Fruit fly (Drosophila melanogaster) whole organism, embryonic: ENCODE measurements around the gene Rab6.

Experiments
- Antp ChIP-seq: fragments of 200-800 bp; sonication (Bioruptor generic); optimal IDR thresholded peaks from 3 replicates; lab custom pipeline; 2016; ENCODE audit warnings: missing biosample characterization, missing genetic modification characterization
- BtbVII ChIP-seq: fragments of 200-800 bp; sonication (Bioruptor generic); optimal IDR thresholded peaks from 3 replicates; lab custom pipeline; 2017; ENCODE audit warnings: missing biosample characterization, mild to moderate bottlenecking, missing genetic modification characterization
- CG10147 ChIP-seq: fragments of 200-800 bp; sonication (Bioruptor generic); optimal IDR thresholded peaks from 2 replicates; lab custom pipeline; 2019; ENCODE audit warnings: missing biosample characterization, mild to moderate bottlenecking, missing genetic modification characterization, moderate library complexity
- CG10462 ChIP-seq: fragments of 200-800 bp; sonication (Bioruptor generic); optimal IDR thresholded peaks from 2 replicates; lab custom pipeline; 2016; ENCODE audit warnings: missing biosample characterization, missing genetic modification characterization
- CG11085 ChIP-seq: fragments of 200-800 bp; sonication (Bioruptor generic); IDR thresholded peaks from 2 replicates; pipeline ENCODE4 v1.3.6; 2022; ENCODE audit warnings: missing biosample characterization, missing genetic modification characterization
- CG11504 ChIP-seq: fragments of 200-800 bp; sonication (Bioruptor generic); optimal IDR thresholded peaks from 3 replicates; lab custom pipeline; 2019; ENCODE audit warnings: missing biosample characterization, mild to moderate bottlenecking, missing genetic modification characterization, moderate library complexity
- CG11723 ChIP-seq: fragments of 200-800 bp; sonication (Bioruptor generic); optimal IDR thresholded peaks from 2 replicates; lab custom pipeline; 2017; ENCODE audit warnings: missing biosample characterization, mild to moderate bottlenecking, missing genetic modification characterization
- CG12659 ChIP-seq: fragments of 200-800 bp; sonication (Bioruptor generic); optimal IDR thresholded peaks from 3 replicates; lab custom pipeline; 2017; ENCODE audit warnings: mild to moderate bottlenecking, missing biosample characterization, missing genetic modification reagents, missing genetic modification characterization
- CG12769 ChIP-seq: fragments of 200-800 bp; sonication (Bioruptor generic); optimal IDR thresholded peaks from 2 replicates; lab custom pipeline; 2019; ENCODE audit warnings: missing biosample characterization, mild to moderate bottlenecking, missing genetic modification characterization, moderate library complexity
- CG14014 ChIP-seq: fragments of 200-800 bp; sonication (Bioruptor generic); IDR thresholded peaks from 2 replicates; pipeline ENCODE4 v1.3.6; 2022; ENCODE audit warnings: missing biosample characterization, missing genetic modification characterization
- CG14860 ChIP-seq: fragments of 200-800 bp; sonication (Bioruptor generic); IDR thresholded peaks from 3 replicates; pipeline ENCODE4 v1.3.6; 2022; ENCODE audit warnings: missing biosample characterization, missing genetic modification characterization; ENCODE audit not compliant: partially characterized antibody
- CG15269 ChIP-seq: fragments of 200-800 bp; sonication (Bioruptor generic); optimal IDR thresholded peaks from 2 replicates; lab custom pipeline; 2018; ENCODE audit warnings: missing biosample characterization, mild to moderate bottlenecking, missing genetic modification characterization, moderate library complexity
- CG15696 ChIP-seq: fragments of 200-800 bp; sonication (Bioruptor generic); optimal IDR thresholded peaks from 2 replicates; lab custom pipeline; 2019; ENCODE audit warnings: missing biosample characterization, mild to moderate bottlenecking, missing genetic modification characterization, moderate library complexity
- CG1647 ChIP-seq: fragments of 200-800 bp; sonication (Bioruptor generic); optimal IDR thresholded peaks from 3 replicates; lab custom pipeline; 2016; ENCODE audit warnings: missing biosample characterization, missing genetic modification characterization
- CG2120 ChIP-seq: fragments of 200-800 bp; sonication (Bioruptor generic); optimal IDR thresholded peaks from 3 replicates; lab custom pipeline; 2016; ENCODE audit warnings: missing biosample characterization, missing genetic modification characterization
- CG2199 ChIP-seq: fragments of 200-800 bp; sonication (Bioruptor generic); IDR thresholded peaks from 3 replicates; pipeline ENCODE4 v1.3.6; 2022; ENCODE audit warnings: missing biosample characterization, missing genetic modification characterization
- CG2712 ChIP-seq: fragments of 200-800 bp; optimal IDR thresholded peaks from 3 replicates; lab custom pipeline; 2019; ENCODE audit warnings: missing biosample characterization, mild to moderate bottlenecking, missing genetic modification characterization, moderate library complexity
- CG34376 ChIP-seq: fragments of 200-800 bp; sonication (Bioruptor generic); optimal IDR thresholded peaks from 2 replicates; lab custom pipeline; 2018; ENCODE audit warnings: missing biosample characterization, mild to moderate bottlenecking, missing genetic modification characterization
- CG3847 ChIP-seq: fragments of 200-800 bp; sonication (Bioruptor generic); IDR thresholded peaks from 2 replicates; pipeline ENCODE4 v1.3.6; 2022; ENCODE audit warnings: missing biosample characterization, missing genetic modification characterization
- CG4328 ChIP-seq: fragments of 200-800 bp; sonication (Bioruptor generic); optimal IDR thresholded peaks from 3 replicates; lab custom pipeline; 2017; ENCODE audit warnings: missing biosample characterization, missing genetic modification reagents, missing genetic modification characterization
- CG4360 ChIP-seq: fragments of 200-800 bp; sonication (Bioruptor generic); IDR thresholded peaks from 2 replicates; pipeline ENCODE4 v1.3.6; 2022; ENCODE audit warnings: missing biosample characterization, missing genetic modification characterization
- CG6654 ChIP-seq: fragments of 200-800 bp; sonication (Bioruptor generic); optimal IDR thresholded peaks from 2 replicates; lab custom pipeline; 2017; ENCODE audit warnings: missing biosample characterization, mild to moderate bottlenecking, missing genetic modification characterization
- CG7839 ChIP-seq: fragments of 200-800 bp; sonication (Bioruptor generic); optimal IDR thresholded peaks from 3 replicates; lab custom pipeline; 2018; ENCODE audit warnings: missing biosample characterization, mild to moderate bottlenecking, missing genetic modification characterization, moderate library complexity
- CG7928 ChIP-seq: fragments of 200-800 bp; sonication (Bioruptor generic); optimal IDR thresholded peaks from 2 replicates; lab custom pipeline; 2017; ENCODE audit warnings: missing biosample characterization, mild to moderate bottlenecking, missing genetic modification characterization
- CG9727 ChIP-seq: fragments of 200-800 bp; sonication (Bioruptor generic); optimal IDR thresholded peaks from 3 replicates; lab custom pipeline; 2017; ENCODE audit warnings: missing biosample characterization, mild to moderate bottlenecking, missing genetic modification characterization
- Drgx ChIP-seq: fragments of 200-800 bp; sonication (Bioruptor generic); IDR thresholded peaks from 2 replicates; pipeline ENCODE4 v1.3.6; 2022; ENCODE audit warnings: missing biosample characterization, missing genetic modification characterization
- H2.0 ChIP-seq: fragments of 200-800 bp; sonication (Bioruptor generic); IDR thresholded peaks from 2 replicates; pipeline ENCODE4 v1.3.6; 2022; ENCODE audit warnings: missing biosample characterization, missing genetic modification characterization
- HmgD ChIP-seq: fragments of 200-800 bp; sonication (Bioruptor generic); optimal IDR thresholded peaks from 3 replicates; lab custom pipeline; 2016; ENCODE audit warnings: missing biosample characterization, missing genetic modification characterization
- MBD-R2 ChIP-seq: fragments of 200-800 bp; sonication (Bioruptor generic); IDR thresholded peaks from 2 replicates; pipeline ENCODE4 v1.3.6; 2022; ENCODE audit warnings: missing biosample characterization, missing genetic modification characterization
- MTF-1 ChIP-seq: fragments of 200-800 bp; sonication (Bioruptor generic); optimal IDR thresholded peaks from 2 replicates; lab custom pipeline; 2018; ENCODE audit warnings: missing biosample characterization, mild to moderate bottlenecking, missing genetic modification characterization, borderline replicate concordance
- Nf-YB ChIP-seq: fragments of 200-800 bp; sonication (Bioruptor generic); optimal IDR thresholded peaks from 3 replicates; lab custom pipeline; 2019; ENCODE audit warnings: missing biosample characterization, mild to moderate bottlenecking, missing genetic modification characterization, moderate library complexity
- Oli ChIP-seq: fragments of 200-800 bp; sonication (Bioruptor generic); optimal IDR thresholded peaks from 2 replicates; lab custom pipeline; 2018; ENCODE audit warnings: missing biosample characterization, mild to moderate bottlenecking, missing genetic modification characterization, moderate library complexity
- Ssrp ChIP-seq: fragments of 200-800 bp; sonication (Bioruptor generic); optimal IDR thresholded peaks from 2 replicates; lab custom pipeline; 2018; ENCODE audit warnings: missing biosample characterization, mild to moderate bottlenecking, missing genetic modification characterization, moderate library complexity
- Usf ChIP-seq: fragments of 200-800 bp; sonication (Bioruptor generic); optimal IDR thresholded peaks from 2 replicates; lab custom pipeline; 2017; ENCODE audit warnings: missing genotype, missing biosample characterization, missing genetic modification characterization
- Xrp1 ChIP-seq: fragments of 200-800 bp; sonication (Bioruptor generic); IDR thresholded peaks from 2 replicates; pipeline ENCODE4 v1.3.6; 2022; ENCODE audit warnings: missing biosample characterization, missing genetic modification characterization
- YL-1 ChIP-seq: fragments of 200-800 bp; sonication (Bioruptor generic); optimal IDR thresholded peaks from 3 replicates; lab custom pipeline; 2017; ENCODE audit warnings: missing biosample characterization, mild to moderate bottlenecking, missing genetic modification characterization
- chinmo ChIP-seq: fragments of 200-800 bp; sonication (Bioruptor generic); IDR thresholded peaks from 4 replicates; pipeline ENCODE4 v1.3.6; 2022; ENCODE audit warnings: missing biosample characterization, missing genetic modification characterization; ENCODE audit not compliant: partially characterized antibody
- cwo ChIP-seq: fragments of 200-800 bp; sonication (Bioruptor generic); optimal IDR thresholded peaks from 3 replicates; lab custom pipeline; 2017; ENCODE audit warnings: missing biosample characterization, missing genetic modification characterization, mild to moderate bottlenecking, moderate library complexity, missing genetic modification reagents
- dm ChIP-seq: fragments of 200-800 bp; sonication (Bioruptor generic); optimal IDR thresholded peaks from 3 replicates; lab custom pipeline; 2016; ENCODE audit warnings: missing biosample characterization, missing genetic modification characterization
- klu ChIP-seq: fragments of 200-800 bp; sonication (Bioruptor generic); IDR thresholded peaks from 2 replicates; pipeline ENCODE4 v1.3.6; 2022; ENCODE audit warnings: missing biosample characterization, missing genetic modification characterization
- knrl ChIP-seq: fragments of 200-800 bp; sonication (Bioruptor generic); IDR thresholded peaks from 3 replicates; pipeline ENCODE4 v1.3.6; 2022; ENCODE audit warnings: missing biosample characterization, missing genetic modification characterization; ENCODE audit not compliant: partially characterized antibody
- mld ChIP-seq: fragments of 200-800 bp; sonication (Bioruptor generic); IDR thresholded peaks from 3 replicates; pipeline ENCODE4 v1.3.6; 2022; ENCODE audit warnings: missing biosample characterization, missing genetic modification characterization; ENCODE audit not compliant: partially characterized antibody
- pfk ChIP-seq: fragments of 200-800 bp; sonication (Bioruptor generic); optimal IDR thresholded peaks from 2 replicates; lab custom pipeline; 2018; ENCODE audit warnings: missing biosample characterization, mild to moderate bottlenecking, missing genetic modification characterization, moderate library complexity
- repo ChIP-seq: fragments of 200-800 bp; sonication (Bioruptor generic); optimal IDR thresholded peaks from 2 replicates; lab custom pipeline; 2016; ENCODE audit warnings: missing biosample characterization, missing genetic modification characterization
- row ChIP-seq: fragments of 200-800 bp; sonication (Bioruptor generic); IDR thresholded peaks from 3 replicates; pipeline ENCODE4 v1.3.6; 2022; ENCODE audit warnings: missing biosample characterization, missing genetic modification characterization
- sc ChIP-seq, 3 experiments: fragments of >200 bp in 2 of 3; fragments of 200-800 bp in 1 of 3; sonication (Bioruptor generic) in 1 of 3; optimal IDR thresholded peaks; 2 replicates in 2 of 3; 3 replicates in 1 of 3; lab custom pipeline; 2017; ENCODE audit warnings: mild to moderate bottlenecking in 1 of 3, missing biosample characterization in 1 of 3, missing genetic modification characterization in 1 of 3, missing genetic modification reagents in 1 of 3
- sna ChIP-seq: fragments of 200-800 bp; sonication (Bioruptor generic); IDR thresholded peaks from 2 replicates; pipeline ENCODE4 v1.3.6; 2022; ENCODE audit warnings: missing biosample characterization, missing genetic modification characterization; ENCODE audit not compliant: partially characterized antibody
- sob ChIP-seq: fragments of 200-800 bp; sonication (Bioruptor generic); IDR thresholded peaks from 2 replicates; pipeline ENCODE4 v1.3.6; 2022; ENCODE audit warnings: missing biosample characterization, missing genetic modification characterization
- ssp ChIP-seq: fragments of 200-800 bp; sonication (Bioruptor generic); IDR thresholded peaks from 2 replicates; pipeline ENCODE4 v1.3.6; 2022; ENCODE audit warnings: missing biosample characterization, missing genetic modification characterization
- zen ChIP-seq: fragments of 200-800 bp; sonication (Bioruptor generic); optimal IDR thresholded peaks from 3 replicates; lab custom pipeline; 2018; ENCODE audit warnings: missing biosample characterization, mild to moderate bottlenecking, missing genetic modification characterization, moderate library complexity

The Rab6 gene

DNA sequence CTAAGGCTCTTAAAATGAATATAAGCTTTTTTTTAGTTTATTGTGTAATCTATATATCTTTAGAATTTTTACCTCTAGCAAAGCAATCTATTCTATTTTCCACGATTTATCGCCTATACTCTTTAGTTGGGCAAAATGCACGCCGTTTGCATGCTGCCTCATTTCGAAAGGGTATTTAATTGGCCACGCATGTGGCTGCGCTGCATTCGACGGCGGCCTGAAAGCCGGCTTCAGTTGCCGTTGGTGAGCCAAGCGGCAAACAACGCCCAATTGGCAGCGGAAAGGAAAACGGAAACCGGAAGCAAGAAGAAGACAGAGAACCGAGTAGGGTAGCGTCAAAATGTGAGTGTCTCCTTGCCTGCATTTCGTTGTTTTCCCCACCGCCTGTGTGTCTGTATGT is 33.1 kb downstream of the Rab6 start, which contains the start of gene CG14947 (continued):
- TF ChIP-seq CG10462 (GFP tag; lab: Kevin White, UChicago) = no peak
- no peak for TF ChIP-seq chinmo
- TF ChIP-seq CG1647 (GFP tag; lab: Kevin White, UChicago) = no peak
- TF ChIP-seq CG15269 (tag; lab: Kevin White, UChicago) = no peak
- no peak for TF ChIP-seq Nf-YB
- no peak for TF ChIP-seq CG7839
- TF ChIP-seq YL-1 (GFP tag; lab: Kevin White, UChicago) = no peak
- no peak for TF ChIP-seq CG12659
- TF ChIP-seq HmgD (GFP tag; lab: Kevin White, UChicago) = no peak
- TF ChIP-seq CG4328 (GFP tag; lab: Kevin White, UChicago) = no peak
- TF ChIP-seq klu (GFP tag; lab: Robert Waterston, UW) = no peak
- TF ChIP-seq sob (GFP tag; lab: Robert Waterston, UW) = no peak
- TF ChIP-seq CG14860 (GFP tag; lab: Robert Waterston, UW) = no peak
- no peak for TF ChIP-seq sc (optimal IDR thresholded peaks at IDR 0.05; lab: Kevin White, UChicago)
- TF ChIP-seq sc (GFP tag; optimal IDR thresholded peaks at IDR 0.05; lab: Kevin White, UChicago) = no peak
- TF ChIP-seq CG4360 = no peak
- TF ChIP-seq mld (GFP tag; lab: Robert Waterston, UW) = no peak
- no peak for TF ChIP-seq CG34376 (GFP tag; lab: Kevin White, UChicago)
- TF ChIP-seq sna (GFP tag; lab: Robert Waterston, UW) = no peak
- no peak for TF ChIP-seq CG3847
- TF ChIP-seq MBD-R2 = no peak
- peak; percentile 15 for TF ChIP-seq CG2712 (tag; lab: Kevin White, UChicago)
- no peak for TF ChIP-seq cwo (GFP tag; lab: Kevin White, UChicago)
- no peak for TF ChIP-seq Usf
- TF ChIP-seq CG6654 (GFP tag; lab: Kevin White, UChicago) = no peak
- 0 out of 2 replicates have a peak, but pooled peaks have one; percentile 31 for TF ChIP-seq Xrp1 (GFP tag; lab: Robert Waterston, UW)
- TF ChIP-seq CG11723 (GFP tag; lab: Kevin White, UChicago) = no peak
- peak; percentile 30 for TF ChIP-seq zen (tag; lab: Kevin White, UChicago)
- TF ChIP-seq Antp (GFP tag; lab: Kevin White, UChicago) = no peak
- TF ChIP-seq CG12769 = no peak
- TF ChIP-seq CG7928 (GFP tag; lab: Kevin White, UChicago) = no peak
- TF ChIP-seq Drgx (GFP tag; lab: Robert Waterston, UW) = no peak
- no peak for TF ChIP-seq CG11504 (tag; lab: Kevin White, UChicago)
- no peak for TF ChIP-seq ssp (GFP tag; lab: Robert Waterston, UW)
- TF ChIP-seq CG2199 = no peak
- no peak for TF ChIP-seq CG10147
- no peak for TF ChIP-seq H2.0 (GFP tag; lab: Robert Waterston, UW)
- TF ChIP-seq dm (GFP tag; lab: Kevin White, UChicago) = no peak
- no peak for TF ChIP-seq CG11085 (GFP tag; lab: Robert Waterston, UW)
- peak; percentile 36; the same call in 1 of the 3 replicates for TF ChIP-seq row (GFP tag; lab: Robert Waterston, UW)
- TF ChIP-seq Ssrp (tag; lab: Kevin White, UChicago) = no peak
- TF ChIP-seq repo (GFP tag; lab: Kevin White, UChicago) = no peak
- peak; percentile 29 for TF ChIP-seq CG9727 (GFP tag; lab: Kevin White, UChicago)
- TF ChIP-seq pfk (GFP tag; lab: Kevin White, UChicago) = no peak
- TF ChIP-seq CG14014 (GFP tag; lab: Robert Waterston, UW) = no peak
- TF ChIP-seq MTF-1 (GFP tag; lab: Kevin White, UChicago) = peak; percentile 17
- no peak for TF ChIP-seq CG2120
- no peak for TF ChIP-seq CG15696 (tag; lab: Kevin White, UChicago)
- TF ChIP-seq BtbVII (GFP tag; lab: Kevin White, UChicago) = no peak
- no peak for TF ChIP-seq Oli (tag; lab: Kevin White, UChicago)
- no peak for TF ChIP-seq knrl (GFP tag; lab: Robert Waterston, UW)
